Fruit fly (Drosophila melanogaster) whole organism, prepupa: Measurements from ENCODE around the gene Vti1b.
A peak's percentile ranks its signal among the peaks of the same experiment; 100 is the strongest.

Experiments
- CG10669 ChIP-seq: fragments of 200-800 bp; sonication (Bioruptor generic); optimal IDR thresholded peaks from 3 replicates; lab custom pipeline; 2018; ENCODE audit warnings: missing biosample characterization, mild to moderate bottlenecking, missing genetic modification characterization, moderate library complexity
- CG11294 ChIP-seq: fragments of 200-800 bp; sonication (Bioruptor generic); IDR thresholded peaks from 2 replicates; pipeline ENCODE4 v1.3.6; 2022; ENCODE audit warnings: missing biosample characterization, missing genetic modification characterization
- CG11762 ChIP-seq: fragments of 200-800 bp; sonication (Bioruptor generic); optimal IDR thresholded peaks from 3 replicates; lab custom pipeline; 2016; ENCODE audit warnings: missing biosample characterization, missing genetic modification characterization; ENCODE audit not compliant: insufficient read depth
- CG11902 ChIP-seq: fragments of 200-800 bp; sonication (Bioruptor generic); optimal IDR thresholded peaks from 3 replicates; lab custom pipeline; 2016; ENCODE audit warnings: missing biosample characterization, missing genetic modification characterization
- CG1621 ChIP-seq: fragments of 200-800 bp; sonication (Bioruptor generic); optimal IDR thresholded peaks from 3 replicates; lab custom pipeline; 2018; ENCODE audit warnings: missing biosample characterization, mild to moderate bottlenecking, missing genetic modification characterization
- CG16779 ChIP-seq: fragments of 200-800 bp; sonication (Bioruptor generic); optimal IDR thresholded peaks from 3 replicates; lab custom pipeline; 2017; ENCODE audit warnings: missing biosample characterization, mild to moderate bottlenecking, missing genetic modification characterization
- CG32006 ChIP-seq: fragments of 200-800 bp; sonication (Bioruptor generic); optimal IDR thresholded peaks from 3 replicates; lab custom pipeline; 2017; ENCODE audit warnings: missing biosample characterization, mild to moderate bottlenecking, missing genetic modification characterization
- CG34406 ChIP-seq: fragments of 200-800 bp; sonication (Bioruptor generic); optimal IDR thresholded peaks from 3 replicates; lab custom pipeline; 2016; ENCODE audit warnings: missing biosample characterization, missing genetic modification characterization
- CG3919 ChIP-seq: fragments of 200-800 bp; sonication (Bioruptor generic); optimal IDR thresholded peaks from 3 replicates; lab custom pipeline; 2016; ENCODE audit warnings: missing biosample characterization, missing genetic modification characterization
- CG6163 ChIP-seq: fragments of 200-800 bp; sonication (Bioruptor generic); IDR thresholded peaks from 3 replicates; pipeline ENCODE4 v1.3.6; 2022; ENCODE audit warnings: missing biosample characterization, missing genetic modification characterization
- CG6276 ChIP-seq: fragments of 200-800 bp; sonication (Bioruptor generic); optimal IDR thresholded peaks from 2 replicates; lab custom pipeline; 2017; ENCODE audit warnings: missing biosample characterization, mild to moderate bottlenecking, missing genetic modification characterization
- CG6792 ChIP-seq: fragments of 200-800 bp; sonication (Bioruptor generic); optimal IDR thresholded peaks from 3 replicates; lab custom pipeline; 2016; ENCODE audit warnings: missing biosample characterization, missing genetic modification characterization
- CG6808 ChIP-seq: fragments of 200-800 bp; sonication (Bioruptor generic); optimal IDR thresholded peaks from 3 replicates; lab custom pipeline; 2017; ENCODE audit warnings: missing biosample characterization, missing genetic modification characterization, mild to moderate bottlenecking, moderate library complexity, missing genetic modification reagents
- CG7368 ChIP-seq: fragments of 200-800 bp; sonication (Bioruptor generic); optimal IDR thresholded peaks from 3 replicates; lab custom pipeline; 2016; ENCODE audit warnings: missing biosample characterization, missing genetic modification characterization
- CG8119 ChIP-seq: fragments of 200-800 bp; sonication (Bioruptor generic); IDR thresholded peaks from 3 replicates; pipeline ENCODE4 v1.3.6; 2022; ENCODE audit warnings: missing biosample characterization, missing genetic modification characterization
- CG8319 ChIP-seq: fragments of 200-800 bp; sonication (Bioruptor generic); optimal IDR thresholded peaks from 3 replicates; lab custom pipeline; 2016; ENCODE audit warnings: missing biosample characterization, missing genetic modification characterization
- CG8632 ChIP-seq: fragments of 200-800 bp; sonication (Bioruptor generic); optimal IDR thresholded peaks from 3 replicates; lab custom pipeline; 2016; ENCODE audit warnings: missing biosample characterization, missing genetic modification characterization
- CG9139 ChIP-seq: fragments of 200-800 bp; sonication (Bioruptor generic); optimal IDR thresholded peaks from 3 replicates; lab custom pipeline; 2017; ENCODE audit warnings: missing biosample characterization, mild to moderate bottlenecking, missing genetic modification characterization
- Eip75B ChIP-seq: fragments of 200-800 bp; sonication (Bioruptor generic); optimal IDR thresholded peaks from 3 replicates; lab custom pipeline; 2016; ENCODE audit warnings: missing biosample characterization, missing genetic modification characterization
- Eip78C ChIP-seq: fragments of 200-800 bp; sonication (Bioruptor generic); peaks from one replicate; lab custom pipeline; 2016; ENCODE audit warnings: missing biosample characterization, missing genetic modification characterization
- Eip93F ChIP-seq: fragments of 200-800 bp; sonication (Bioruptor generic); optimal IDR thresholded peaks from 2 replicates; lab custom pipeline; 2016; ENCODE audit warnings: missing biosample characterization, mild to moderate bottlenecking, missing genetic modification characterization
- Ets21C ChIP-seq: fragments of 200-800 bp; sonication (Bioruptor generic); optimal IDR thresholded peaks from 3 replicates; lab custom pipeline; 2016; ENCODE audit warnings: missing biosample characterization, missing genetic modification characterization
- Ets96B ChIP-seq: fragments of 200-800 bp; optimal IDR thresholded peaks from 2 replicates; lab custom pipeline; 2019; ENCODE audit warnings: missing biosample characterization, mild to moderate bottlenecking, missing genetic modification characterization, moderate library complexity
- Gug ChIP-seq: fragments of 200-800 bp; sonication (Bioruptor generic); IDR thresholded peaks from 2 replicates; pipeline ENCODE4 v1.3.6; 2022; ENCODE audit warnings: missing biosample characterization, missing genetic modification characterization
- Hr38 ChIP-seq: sonication (Bioruptor generic); optimal IDR thresholded peaks from 2 replicates; lab custom pipeline; 2016; ENCODE audit warnings: missing biosample characterization, missing genetic modification characterization
- Hr39 ChIP-seq: fragments of 200-800 bp; sonication (Bioruptor generic); optimal IDR thresholded peaks from 2 replicates; lab custom pipeline; 2016; ENCODE audit warnings: missing biosample characterization, missing genetic modification characterization
- Hr4 ChIP-seq: fragments of 200-800 bp; sonication (Bioruptor generic); optimal IDR thresholded peaks from 3 replicates; lab custom pipeline; 2016; ENCODE audit warnings: missing biosample characterization, missing genetic modification characterization
- Met ChIP-seq: fragments of 200-800 bp; sonication (Bioruptor generic); optimal IDR thresholded peaks from 3 replicates; lab custom pipeline; 2016; ENCODE audit warnings: missing biosample characterization, missing genetic modification characterization
- OdsH ChIP-seq: fragments of 200-800 bp; sonication (Bioruptor generic); optimal IDR thresholded peaks from 3 replicates; lab custom pipeline; 2016; ENCODE audit warnings: missing biosample characterization, missing genetic modification characterization
- Smox ChIP-seq: fragments of 200-800 bp; sonication (Bioruptor generic); optimal IDR thresholded peaks from 3 replicates; lab custom pipeline; 2016; ENCODE audit warnings: missing biosample characterization, missing genetic modification characterization
- Sox102F ChIP-seq: fragments of 200-800 bp; sonication (Bioruptor generic); optimal IDR thresholded peaks from 2 replicates; lab custom pipeline; 2016; ENCODE audit warnings: missing biosample characterization, mild to moderate bottlenecking, missing genetic modification characterization
- Sox15 ChIP-seq: fragments of 200-800 bp; sonication (Bioruptor generic); optimal IDR thresholded peaks from 3 replicates; lab custom pipeline; 2016; ENCODE audit warnings: missing biosample characterization, missing genetic modification characterization
- achi ChIP-seq: fragments of 200-800 bp; sonication (Bioruptor generic); optimal IDR thresholded peaks from 3 replicates; lab custom pipeline; 2016; ENCODE audit warnings: missing biosample characterization, missing genetic modification characterization
- acj6 ChIP-seq: fragments of 200-800 bp; sonication (Bioruptor generic); optimal IDR thresholded peaks from 3 replicates; lab custom pipeline; 2016; ENCODE audit warnings: missing biosample characterization, missing genetic modification characterization
- cyc ChIP-seq: fragments of 200-800 bp; sonication (Bioruptor generic); optimal IDR thresholded peaks from 3 replicates; lab custom pipeline; 2016; ENCODE audit warnings: missing biosample characterization, missing genetic modification characterization
- dac ChIP-seq: fragments of 200-800 bp; sonication (Bioruptor generic); optimal IDR thresholded peaks from 2 replicates; lab custom pipeline; 2017; ENCODE audit warnings: missing biosample characterization, mild to moderate bottlenecking, missing genetic modification characterization
- dsx ChIP-seq: fragments of 200-800 bp; optimal IDR thresholded peaks from 3 replicates; lab custom pipeline; 2019; ENCODE audit warnings: missing biosample characterization, mild to moderate bottlenecking, missing genetic modification characterization, moderate library complexity; ENCODE audit not compliant: poor library complexity, severe bottlenecking
- eg ChIP-seq: fragments of 200-800 bp; sonication (Bioruptor generic); IDR thresholded peaks from 3 replicates; pipeline ENCODE4 v1.3.6; 2022; ENCODE audit warnings: missing biosample characterization, missing genetic modification characterization
- esn ChIP-seq: fragments of 200-800 bp; sonication (Bioruptor generic); optimal IDR thresholded peaks from 2 replicates; lab custom pipeline; 2016; ENCODE audit warnings: missing biosample characterization, mild to moderate bottlenecking, missing genetic modification characterization, moderate library complexity
- fd59A ChIP-seq: fragments of 200-800 bp; sonication (Bioruptor generic); optimal IDR thresholded peaks from 2 replicates; lab custom pipeline; 2017; ENCODE audit warnings: missing biosample characterization, mild to moderate bottlenecking, missing genetic modification characterization, missing genetic modification reagents
- fd85E ChIP-seq: fragments of 200-800 bp; sonication (Bioruptor generic); optimal IDR thresholded peaks from 3 replicates; lab custom pipeline; 2016; ENCODE audit warnings: missing biosample characterization, missing genetic modification characterization
- fkh ChIP-seq: fragments of 200-800 bp; sonication (Bioruptor generic); optimal IDR thresholded peaks from 3 replicates; lab custom pipeline; 2017; ENCODE audit warnings: missing biosample characterization, mild to moderate bottlenecking, missing genetic modification characterization, moderate library complexity
- lz ChIP-seq: fragments of 200-800 bp; sonication (Bioruptor generic); optimal IDR thresholded peaks from 3 replicates; lab custom pipeline; 2016; ENCODE audit warnings: missing biosample characterization, missing genetic modification characterization
- net ChIP-seq: fragments of 200-800 bp; sonication (Bioruptor generic); optimal IDR thresholded peaks from 3 replicates; lab custom pipeline; 2016; ENCODE audit warnings: missing biosample characterization, missing genetic modification characterization
- salr ChIP-seq, 2 experiments: fragments of 200-800 bp; sonication (Bioruptor generic); optimal IDR thresholded peaks; 3 replicates each; lab custom pipeline; 2016 to 2018; ENCODE audit warnings: missing biosample characterization in 2 of 2, missing genetic modification characterization in 2 of 2, mild to moderate bottlenecking in 1 of 2
- spab ChIP-seq: fragments of 200-800 bp; sonication (Bioruptor generic); optimal IDR thresholded peaks from 2 replicates; lab custom pipeline; 2017; ENCODE audit warnings: missing biosample characterization, mild to moderate bottlenecking, missing genetic modification characterization, missing genetic modification reagents
- ss ChIP-seq, 2 experiments: fragments of 200-800 bp; sonication (Bioruptor generic); optimal IDR thresholded peaks; 2 replicates in 1 of 2; 3 replicates in 1 of 2; lab custom pipeline; 2017 to 2018; ENCODE audit warnings: mild to moderate bottlenecking in 2 of 2, missing biosample characterization in 2 of 2, missing genetic modification characterization in 2 of 2, moderate library complexity in 1 of 2
- svp ChIP-seq: fragments of 200-800 bp; sonication (Bioruptor generic); peaks from one replicate; lab custom pipeline; 2016; ENCODE audit warnings: missing biosample characterization, missing genetic modification characterization
- topi ChIP-seq: fragments of 200-800 bp; sonication (Bioruptor generic); optimal IDR thresholded peaks from 3 replicates; lab custom pipeline; 2016; ENCODE audit warnings: missing biosample characterization, missing genetic modification characterization
- vri ChIP-seq: fragments of 200-800 bp; sonication (Bioruptor generic); optimal IDR thresholded peaks from 3 replicates; lab custom pipeline; 2016; ENCODE audit warnings: missing biosample characterization, mild to moderate bottlenecking, missing genetic modification characterization

Vti1b gene

dm6 chr3R:18368595-18368994 lies 28.2 kb upstream of the Vti1b start:
- no peak for TF ChIP-seq Hr4 (GFP tag; lab: Kevin White, UChicago)
- TF ChIP-seq CG11294 (GFP tag; lab: Robert Waterston, UW) = no peak
- TF ChIP-seq CG11902 (GFP tag; lab: Kevin White, UChicago) = no peak
- TF ChIP-seq CG1621 (tag; lab: Kevin White, UChicago) = no peak
- no peak for TF ChIP-seq CG7368 (GFP tag; lab: Kevin White, UChicago)
- TF ChIP-seq salr (GFP tag; optimal IDR thresholded peaks at IDR 0.05; lab: Kevin White, UChicago) = no peak
- no peak for TF ChIP-seq acj6
- no peak for TF ChIP-seq CG8632 (GFP tag; lab: Kevin White, UChicago)
- TF ChIP-seq OdsH (GFP tag; lab: Kevin White, UChicago) = no peak
- TF ChIP-seq CG8119 = no peak

- TF ChIP-seq dac (GFP tag; lab: Kevin White, UChicago) (no peak), CG32006 (no peak), Eip93F (GFP tag; lab: Kevin White, UChicago) (no peak), vri (no peak), CG11294 (GFP tag; lab: Robert Waterston, UW) (no peak), CG9139 (GFP tag; lab: Kevin White, UChicago) (no peak), CG6163 (GFP tag; lab: Robert Waterston, UW) (peak; percentile 70), CG3919 (GFP tag; lab: Kevin White, UChicago) (peak; percentile 33), CG16779 (no peak), spab (no peak), Sox15 (GFP tag; lab: Kevin White, UChicago) (no peak), Eip75B (no peak), net (GFP tag; lab: Kevin White, UChicago) (peak; percentile 50), CG8319 (GFP tag; lab: Kevin White, UChicago) (no peak), fkh (no peak), CG6276 (GFP tag; lab: Kevin White, UChicago) (no peak), fd59A (GFP tag; lab: Kevin White, UChicago) (no peak), topi (GFP tag; lab: Kevin White, UChicago) (no peak), CG7368 (GFP tag; lab: Kevin White, UChicago) (peak; percentile 31), Smox (GFP tag; lab: Kevin White, UChicago) (no peak), CG6792 (GFP tag; lab: Kevin White, UChicago) (no peak), CG8632 (GFP tag; lab: Kevin White, UChicago) (peak; percentile 22), ss (GFP tag; optimal IDR thresholded peaks at IDR 0.05; lab: Kevin White, UChicago) (no peak), lz (GFP tag; lab: Kevin White, UChicago) (peak; percentile 27), cyc (GFP tag; lab: Kevin White, UChicago) (no peak), dsx (GFP tag; lab: Kevin White, UChicago) (no peak), Met (GFP tag; lab: Kevin White, UChicago) (peak; percentile 32), CG8119 (0 out of 3 replicates have a peak, but pooled peaks have one; percentile 20), esn (GFP tag; lab: Kevin White, UChicago) (peak; percentile 22), CG6808 (GFP tag; lab: Kevin White, UChicago) (no peak), CG11762 (GFP tag; lab: Kevin White, UChicago) (no peak), Hr39 (no peak), CG10669 (GFP tag; lab: Kevin White, UChicago) (no peak), eg (GFP tag; lab: Robert Waterston, UW) (peak; percentile 82), CG34406 (GFP tag; lab: Kevin White, UChicago) (peak; percentile 5), OdsH (GFP tag; lab: Kevin White, UChicago) (peak; percentile 44), Ets21C (GFP tag; lab: Kevin White, UChicago) (no peak), fd85E (GFP tag; lab: Kevin White, UChicago) (no peak), achi (peak; percentile 42), Sox102F (GFP tag; lab: Kevin White, UChicago) (no peak), Hr38 (no peak), svp (no peak), CG1621 (tag; lab: Kevin White, UChicago) (no peak), Gug (GFP tag; lab: Robert Waterston, UW) (peak; percentile 60), Ets96B (tag; lab: Kevin White, UChicago) (peak; percentile 12), CG11902 (GFP tag; lab: Kevin White, UChicago) (no peak), Eip78C (GFP tag; lab: Kevin White, UChicago) (peak; percentile 80)
These were observed 25.4 kb upstream of the Vti1b start for dm6 chr3R:18371346-18371745.
